Worm (Caenorhabditis elegans) whole organism, early embryonic: Measurements from ENCODE around the gene tbc-12.

ENCODE experiments used
- ama-1 ChIP-seq: fragments of 150-350 bp; optimal IDR thresholded peaks from 2 replicates; lab custom pipeline; 2014
- flt-1 ChIP-seq: fragments of 200-800 bp; sonication (Bioruptor generic); IDR thresholded peaks from 2 replicates; pipeline ENCODE4 v1.3.6; 2022; ENCODE audit warnings: missing genetic modification characterization, missing compliant biosample characterization
- hnd-1 ChIP-seq: sonication (generic microtip); optimal IDR thresholded peaks from 2 replicates; lab custom pipeline; 2016; ENCODE audit warnings: missing genetic modification characterization, missing compliant biosample characterization
- pes-1 ChIP-seq: fragments of 200-800 bp; sonication (Bioruptor generic); IDR thresholded peaks from 2 replicates; pipeline ENCODE4 v1.3.6; 2022; ENCODE audit warnings: missing genetic modification reagents, missing genetic modification characterization, missing compliant biosample characterization
- tra-4 ChIP-seq: sonication (generic microtip); optimal IDR thresholded peaks from 2 replicates; lab custom pipeline; 2017; ENCODE audit warnings: missing genetic modification characterization, missing compliant biosample characterization

DNA sequence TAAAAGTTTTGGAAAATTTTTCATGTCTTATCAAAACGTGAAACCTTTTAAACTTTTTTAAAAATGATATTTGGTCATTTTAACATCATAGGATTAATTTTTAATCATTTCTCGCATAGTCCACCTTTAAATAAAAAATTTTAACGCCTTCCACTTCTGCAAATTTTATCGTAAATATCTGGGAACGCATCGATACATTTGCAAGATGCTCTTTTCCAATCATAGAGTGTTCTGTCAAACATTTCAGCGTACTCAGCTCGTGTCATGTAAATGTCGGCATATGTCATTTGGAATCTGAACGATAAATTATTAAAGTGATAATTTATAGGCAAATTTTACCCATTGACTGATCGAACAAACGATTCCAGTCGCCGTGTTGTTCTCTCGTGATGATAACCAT lies 27.7 kb upstream of the tbc-12 start, which contains the start of gene F52H2.5:
- no peak for TF ChIP-seq tra-4 (tag; lab: Kevin White, UChicago)
- TF ChIP-seq ama-1 (lab: Kevin White, UChicago): no peak
- no peak for TF ChIP-seq flt-1 (GFP tag; lab: Robert Waterston, UW)
- no peak for TF ChIP-seq pes-1
- no peak for TF ChIP-seq hnd-1 (tag; lab: Kevin White, UChicago)
